Worm (Caenorhabditis elegans): ENCODE measurements around the gene F41H10.1.

F41H10.1 gene

DNA sequence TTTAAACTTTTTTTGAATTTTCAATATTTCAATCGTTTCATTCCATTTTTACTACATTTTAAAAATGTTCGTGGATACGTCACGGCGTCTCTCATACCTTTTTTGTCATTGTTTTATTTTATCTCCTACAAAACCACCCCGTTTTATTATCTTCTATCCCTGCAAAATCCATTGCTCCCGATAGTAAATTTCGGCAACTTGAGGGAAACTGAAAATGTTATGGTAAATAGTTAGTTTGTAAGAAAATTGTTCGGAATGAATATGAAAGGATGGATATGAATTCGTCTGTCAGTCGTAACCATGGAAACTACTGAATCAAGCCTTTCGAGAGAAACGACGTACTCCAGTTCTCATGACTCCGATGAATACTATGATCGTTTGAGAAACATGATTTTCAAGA lies 1.4 kb upstream of the F41H10.1 start, which contains the start of gene F41H10.2:
TSS of gene F41H10.2 (plus strand) at position 301 of the 400 bp plus-strand sequence.
- TF ChIP-seq aha-1 (tag) (peak; percentile 66), zfp-2 (tag; optimal IDR thresholded peaks at IDR 0.05) (no peak)

DNA sequence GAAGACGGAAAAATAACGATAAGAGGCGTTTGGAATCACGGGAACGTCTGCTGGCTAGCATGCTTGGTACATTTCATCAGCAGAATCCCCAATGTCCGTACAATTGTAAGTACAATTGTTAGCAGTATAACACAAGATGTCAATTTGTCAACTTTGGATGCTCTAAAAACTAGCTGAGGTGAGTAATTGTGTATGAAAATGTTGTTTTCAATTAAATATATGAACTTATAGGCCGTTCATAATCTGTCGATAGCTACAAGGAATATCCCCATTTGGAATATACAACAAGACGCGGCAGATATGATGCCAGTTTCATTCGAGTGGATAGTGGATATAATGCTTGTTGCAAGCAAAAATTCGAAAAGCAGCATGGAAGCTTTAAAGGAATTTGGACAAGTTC lies 2.3 kb downstream of the F41H10.1 start, which contains the start of gene F41H10.12:
TSS of gene F41H10.12 (plus strand) at position 301 of the 400 bp plus-strand sequence.
- no peak for TF ChIP-seq skn-1 (tag; optimal IDR thresholded peaks at IDR 0.05)
- no peak for TF ChIP-seq mxl-2 (GFP tag; conservative IDR thresholded peaks at IDR 0.05)
- TF ChIP-seq snpc-4 (tag; optimal IDR thresholded peaks at IDR 0.05) = no peak
- TF ChIP-seq nhr-25 (tag; optimal IDR thresholded peaks at IDR 0.05; ENCODE audit: borderline replicate concordance, insufficient read depth) = no peak
- no peak for TF ChIP-seq ama-1 (optimal IDR thresholded peaks at IDR 0.05)
- no peak for TF ChIP-seq rbr-2 (tag; optimal IDR thresholded peaks at IDR 0.05)
- no peak for TF ChIP-seq nhr-77 (tag; optimal IDR thresholded peaks at IDR 0.05)
- no peak for TF ChIP-seq F37D6.2 (tag; optimal IDR thresholded peaks at IDR 0.05)
- TF ChIP-seq dpl-1 (GFP tag; optimal IDR thresholded peaks at IDR 0.05) = no peak
- no peak for TF ChIP-seq fkh-10 (GFP tag; optimal IDR thresholded peaks at IDR 0.05)
- TF ChIP-seq jun-1 (tag; optimal IDR thresholded peaks at IDR 0.05) = no peak
- TF ChIP-seq lin-29 (GFP tag; IDR thresholded peaks at IDR 0.05) = no peak

DNA sequence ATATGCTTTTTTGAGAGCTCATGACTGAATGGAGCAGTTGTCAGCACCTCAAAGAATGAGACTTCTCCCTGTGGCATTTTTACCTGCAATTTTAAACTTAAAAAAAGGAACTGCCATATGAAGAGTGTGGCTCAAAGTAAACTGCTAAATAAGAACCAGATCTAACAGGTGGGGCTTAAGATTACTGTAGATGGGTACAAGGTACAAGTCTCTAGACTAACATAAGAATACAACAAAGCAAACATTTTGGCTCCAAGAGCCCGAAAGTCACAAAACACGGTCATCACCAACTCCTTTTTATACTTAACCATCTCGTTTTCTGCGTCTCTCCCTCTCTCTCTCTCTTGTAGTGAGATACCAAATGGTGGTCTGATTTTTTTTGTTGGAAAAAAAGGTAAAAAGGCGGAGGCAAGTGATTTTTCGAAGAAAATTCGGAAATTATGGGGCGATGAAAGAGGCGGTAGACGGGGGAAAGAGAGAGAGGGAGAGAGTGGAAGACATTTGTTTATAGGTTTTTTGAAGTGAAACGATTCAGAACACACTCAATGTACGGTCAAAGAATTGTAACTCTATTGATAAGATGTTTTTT lies 5.9 kb downstream of the F41H10.1 start, which contains the start of gene elo-6:
TSS of gene elo-6 (minus strand) at position 83 of the 589 bp plus-strand sequence.
- no peak for TF ChIP-seq set-16 (GFP tag; IDR thresholded peaks at IDR 0.05)
- TF ChIP-seq ceh-32 (tag; optimal IDR thresholded peaks at IDR 0.05; ENCODE audit: poor library complexity) = no peak
- no peak for TF ChIP-seq mxl-2 (GFP tag; conservative IDR thresholded peaks at IDR 0.05)
- TF ChIP-seq lim-7 (GFP tag; IDR thresholded peaks at IDR 0.05) = no peak
- no peak for TF ChIP-seq zfp-2 (tag; optimal IDR thresholded peaks at IDR 0.05)
- no peak for TF ChIP-seq ceh-28 (tag; optimal IDR thresholded peaks at IDR 0.05)
- TF ChIP-seq skn-1 (tag; optimal IDR thresholded peaks at IDR 0.05) = no peak
- peak; percentile 75 for TF ChIP-seq dve-1 (tag; optimal IDR thresholded peaks at IDR 0.05; ENCODE audit: insufficient read depth)
- no peak for TF ChIP-seq ctbp-1 (GFP tag; IDR thresholded peaks at IDR 0.05)
- no peak for TF ChIP-seq daf-8 (GFP tag; IDR thresholded peaks at IDR 0.05)
- peak; percentile 63 for TF ChIP-seq mep-1 (tag; optimal IDR thresholded peaks at IDR 0.05)
- no peak for TF ChIP-seq F10B5.3 (tag; optimal IDR thresholded peaks at IDR 0.05)
- TF ChIP-seq Y105C5A.15 (GFP tag; IDR thresholded peaks at IDR 0.05) = no peak
- TF ChIP-seq F49E8.2 (tag; optimal IDR thresholded peaks at IDR 0.05; ENCODE audit: borderline replicate concordance) = no peak
- no peak for TF ChIP-seq daf-19 (GFP tag; conservative IDR thresholded peaks at IDR 0.05)
- no peak for TF ChIP-seq ceh-82 (tag; optimal IDR thresholded peaks at IDR 0.05)
- no peak for TF ChIP-seq tag-97 (GFP tag; IDR thresholded peaks at IDR 0.05)
- no peak for TF ChIP-seq nhr-111 (GFP tag; optimal IDR thresholded peaks at IDR 0.05)
- TF ChIP-seq ceh-20 (GFP tag; IDR thresholded peaks at IDR 0.05) = no peak
- peak; percentile 93 for TF ChIP-seq nhr-28 (tag; optimal IDR thresholded peaks at IDR 0.05)
- TF ChIP-seq snpc-4 (tag; optimal IDR thresholded peaks at IDR 0.05) = no peak
- TF ChIP-seq F37D6.2 (tag; optimal IDR thresholded peaks at IDR 0.05) = no peak
- no peak for TF ChIP-seq nhr-6 (tag; optimal IDR thresholded peaks at IDR 0.05)
- TF ChIP-seq mes-2 (tag; optimal IDR thresholded peaks at IDR 0.05; ENCODE audit: poor library complexity, severe bottlenecking) = peak; percentile 15
- TF ChIP-seq nhr-41 (GFP tag; IDR thresholded peaks at IDR 0.05) = no peak
- TF ChIP-seq ces-1 (GFP tag; optimal IDR thresholded peaks at IDR 0.05) = no peak
- TF ChIP-seq ZK337.2 (GFP tag; IDR thresholded peaks at IDR 0.05) = no peak
- no peak for TF ChIP-seq nhr-42 (GFP tag; IDR thresholded peaks at IDR 0.05)
- TF ChIP-seq pqm-1 (tag; optimal IDR thresholded peaks at IDR 0.05) = peak; percentile 66
- no peak for TF ChIP-seq dmd-8 (GFP tag; IDR thresholded peaks at IDR 0.05)
- no peak for TF ChIP-seq egl-27 (tag; optimal IDR thresholded peaks at IDR 0.05)
- TF ChIP-seq mdl-1 (tag; optimal IDR thresholded peaks at IDR 0.05) = no peak
- no peak for TF ChIP-seq lir-3 (tag; optimal IDR thresholded peaks at IDR 0.05)
- peak; percentile 73 for TF ChIP-seq ama-1 (optimal IDR thresholded peaks at IDR 0.05)
- TF ChIP-seq unc-39 (tag; optimal IDR thresholded peaks at IDR 0.05) = no peak
- no peak for TF ChIP-seq dpl-1 (GFP tag; optimal IDR thresholded peaks at IDR 0.05)
- TF ChIP-seq dmd-9 (GFP tag; IDR thresholded peaks at IDR 0.05) = no peak
- no peak for TF ChIP-seq ztf-7 (tag; optimal IDR thresholded peaks at IDR 0.05)
- no peak for TF ChIP-seq nhr-11 (tag; optimal IDR thresholded peaks at IDR 0.05)
- no peak for TF ChIP-seq lin-15B (tag; optimal IDR thresholded peaks at IDR 0.05)
- peak; percentile 90 for TF ChIP-seq php-3 (GFP tag; IDR thresholded peaks at IDR 0.05)

Data from whole organism, L4 larva.